Worm (Caenorhabditis elegans) whole organism, L3 larva: ENCODE results near the gene got-1.2.

Experiments
- R02D3.7 ChIP-seq: fragments of 150-350 bp; optimal IDR thresholded peaks from 2 replicates; lab custom pipeline; 2014; ENCODE audit warnings: missing biosample characterization, missing genetic modification characterization
- ama-1 ChIP-seq: fragments of 150-350 bp; optimal IDR thresholded peaks from 2 replicates; lab custom pipeline; 2018
- ceh-28 ChIP-seq: fragments of 150-350 bp; optimal IDR thresholded peaks from 2 replicates; lab custom pipeline; 2014; ENCODE audit warnings: missing biosample characterization, missing genetic modification reagents, missing genetic modification characterization
- ceh-82 ChIP-seq: fragments of 150-350 bp; optimal IDR thresholded peaks from 2 replicates; lab custom pipeline; 2014; ENCODE audit warnings: missing biosample characterization, missing genetic modification characterization
- ceh-9 ChIP-seq: sonication (generic microtip); optimal IDR thresholded peaks from 2 replicates; lab custom pipeline; 2018; ENCODE audit warnings: missing biosample characterization, missing genetic modification characterization
- daf-12 ChIP-seq: fragments of 150-350 bp; optimal IDR thresholded peaks from 2 replicates; lab custom pipeline; 2014; ENCODE audit warnings: missing biosample characterization, missing genetic modification reagents, missing genetic modification characterization
- egl-27 ChIP-seq: sonication (generic microtip); optimal IDR thresholded peaks from 4 replicates; lab custom pipeline; 2017; ENCODE audit warnings: missing biosample characterization, missing genetic modification reagents, missing genetic modification characterization
- egl-5 ChIP-seq: fragments of 150-350 bp; optimal IDR thresholded peaks from 2 replicates; lab custom pipeline; 2017; ENCODE audit warnings: missing biosample characterization, missing genetic modification reagents, missing genetic modification characterization, inconsistent platforms
- elt-1 ChIP-seq: fragments of 150-350 bp; optimal IDR thresholded peaks from 2 replicates; lab custom pipeline; 2014; ENCODE audit warnings: missing biosample characterization, missing genetic modification characterization
- elt-2 ChIP-seq: sonication (generic microtip); optimal IDR thresholded peaks from 2 replicates; lab custom pipeline; 2016; ENCODE audit warnings: missing genetic modification reagents, mild to moderate bottlenecking, missing genetic modification characterization, missing compliant biosample characterization
- elt-3 ChIP-seq, 3 experiments: fragments of 150-350 bp in 1 of 3; sonication (generic microtip) in 2 of 3; optimal IDR thresholded peaks; 2 replicates in 2 of 3; 4 replicates in 1 of 3; lab custom pipeline; 2014 to 2017; ENCODE audit warnings: missing biosample characterization in 3 of 3, missing genetic modification characterization in 3 of 3
- fos-1 ChIP-seq: fragments of 150-350 bp; optimal IDR thresholded peaks from 2 replicates; lab custom pipeline; 2014; ENCODE audit warnings: missing biosample characterization, missing genetic modification characterization
- hmg-11 ChIP-seq: sonication (generic microtip); optimal IDR thresholded peaks from 2 replicates; lab custom pipeline; 2016; ENCODE audit warnings: missing genetic modification characterization, missing compliant biosample characterization
- jun-1 ChIP-seq: fragments of 150-350 bp; optimal IDR thresholded peaks from 2 replicates; lab custom pipeline; 2014; ENCODE audit warnings: missing biosample characterization, missing genetic modification reagents, missing genetic modification characterization
- lin-39 ChIP-seq: fragments of 150-350 bp; optimal IDR thresholded peaks from 2 replicates; lab custom pipeline; 2018; ENCODE audit warnings: missing biosample characterization, missing genetic modification reagents, missing genetic modification characterization
- lsy-12 ChIP-seq: sonication (generic microtip); optimal IDR thresholded peaks from 2 replicates; lab custom pipeline; 2016; ENCODE audit warnings: mild to moderate bottlenecking, missing genetic modification characterization, missing compliant biosample characterization
- mdl-1 ChIP-seq: fragments of 150-350 bp; optimal IDR thresholded peaks from 2 replicates; lab custom pipeline; 2014; ENCODE audit warnings: missing biosample characterization, missing genetic modification characterization
- mml-1 ChIP-seq: fragments of 150-350 bp; sonication (generic microtip); optimal IDR thresholded peaks from 3 replicates; lab custom pipeline; 2014; ENCODE audit warnings: missing biosample characterization, missing genetic modification characterization
- nhr-11 ChIP-seq: fragments of 150-350 bp; optimal IDR thresholded peaks from 2 replicates; lab custom pipeline; 2014; ENCODE audit warnings: missing biosample characterization, missing genetic modification characterization
- nhr-12 ChIP-seq: fragments of 150-350 bp; optimal IDR thresholded peaks from 2 replicates; lab custom pipeline; 2014; ENCODE audit warnings: missing biosample characterization, missing genetic modification characterization
- nhr-23 ChIP-seq: fragments of 150-350 bp; optimal IDR thresholded peaks from 2 replicates; lab custom pipeline; 2014; ENCODE audit warnings: missing biosample characterization, missing genetic modification reagents, missing genetic modification characterization
- nhr-237 ChIP-seq: fragments of 150-350 bp; optimal IDR thresholded peaks from 2 replicates; lab custom pipeline; 2014; ENCODE audit warnings: missing biosample characterization, missing genetic modification characterization
- nhr-43 ChIP-seq: sonication (generic microtip); optimal IDR thresholded peaks from 2 replicates; lab custom pipeline; 2016; ENCODE audit warnings: mild to moderate bottlenecking, missing genetic modification characterization, missing compliant biosample characterization; ENCODE audit not compliant: poor library complexity, severe bottlenecking
- nhr-67 ChIP-seq: fragments of 150-350 bp; optimal IDR thresholded peaks from 2 replicates; lab custom pipeline; 2014; ENCODE audit warnings: missing biosample characterization, missing genetic modification characterization
- nhr-76 ChIP-seq: fragments of 150-350 bp; sonication (generic microtip); optimal IDR thresholded peaks from 5 replicates; lab custom pipeline; 2014; ENCODE audit warnings: missing biosample characterization, missing genetic modification characterization
- nhr-77 ChIP-seq: fragments of 150-350 bp; optimal IDR thresholded peaks from 2 replicates; lab custom pipeline; 2014; ENCODE audit warnings: missing biosample characterization, missing genetic modification characterization
- pha-4 ChIP-seq: fragments of 150-350 bp; optimal IDR thresholded peaks from 2 replicates; lab custom pipeline; 2014; ENCODE audit warnings: missing biosample characterization, missing genetic modification reagents, missing genetic modification characterization
- sea-2 ChIP-seq: fragments of 150-350 bp; sonication (generic microtip); optimal IDR thresholded peaks from 4 replicates; lab custom pipeline; 2014; ENCODE audit warnings: missing biosample characterization, missing genetic modification reagents, missing genetic modification characterization
- snpc-4 ChIP-seq: fragments of 150-350 bp; optimal IDR thresholded peaks from 2 replicates; lab custom pipeline; 2014; ENCODE audit warnings: missing biosample characterization, missing genetic modification characterization
- tbx-2 ChIP-seq: sonication (generic microtip); optimal IDR thresholded peaks from 2 replicates; lab custom pipeline; 2016; ENCODE audit warnings: mild to moderate bottlenecking, missing genetic modification characterization, missing compliant biosample characterization
- zag-1 ChIP-seq: fragments of 150-350 bp; optimal IDR thresholded peaks from 2 replicates; lab custom pipeline; 2014; ENCODE audit warnings: missing biosample characterization, missing genetic modification characterization
- ztf-11 ChIP-seq: fragments of 150-350 bp; optimal IDR thresholded peaks from 2 replicates; lab custom pipeline; 2014; ENCODE audit warnings: missing biosample characterization, missing genetic modification characterization

got-1.2 gene

ce11 chrX:16775335-16775835, 17.5 kb downstream of the got-1.2 start (continued):
- TF ChIP-seq sea-2 (GFP tag; lab: Kevin White, UChicago) (no peak), jun-1 (tag; lab: Kevin White, UChicago) (no peak), ceh-9 (tag; lab: Kevin White, UChicago) (no peak), elt-2 (peak; percentile 89), nhr-67 (tag; lab: Kevin White, UChicago) (no peak), ztf-11 (no peak)

ce11 chrX:16773421-16773820, 19.5 kb downstream of the got-1.2 start:
- no peak for TF ChIP-seq nhr-12 (tag; lab: Kevin White, UChicago)
- TF ChIP-seq elt-2, result peak; percentile 5
- TF ChIP-seq nhr-76 (tag; lab: Kevin White, UChicago), result no peak

- TF ChIP-seq tbx-2 (tag; lab: Kevin White, UChicago) (no peak), hmg-11 (tag; lab: Kevin White, UChicago) (no peak), ceh-82 (tag; lab: Kevin White, UChicago) (no peak), ztf-11 (no peak), pha-4 (tag; lab: Kevin White, UChicago) (peak; percentile 50), nhr-76 (tag; lab: Kevin White, UChicago) (no peak), nhr-43 (tag; lab: Kevin White, UChicago) (no peak), ama-1 (lab: Kevin White, UChicago) (no peak), egl-5 (tag; lab: Kevin White, UChicago) (peak; percentile 86), nhr-12 (tag; lab: Kevin White, UChicago) (no peak), nhr-67 (tag; lab: Kevin White, UChicago) (no peak), snpc-4 (no peak)
These were observed 20.7 kb downstream of the got-1.2 start for ce11 chrX:16772112-16772731.

ce11 chrX:16770919-16771318, 22.0 kb downstream of the got-1.2 start:
- TF ChIP-seq lin-39 (tag; lab: Kevin White, UChicago), result peak; percentile 14
- TF ChIP-seq daf-12 (tag; lab: Kevin White, UChicago), result no peak

ce11 chrX:16770398-16770797, 22.5 kb downstream of the got-1.2 start, which contains the start of gene mct-6:
TSS of gene mct-6 (minus strand) at chrX:16770498.
- TF ChIP-seq nhr-23 (peak; percentile 37), nhr-237 (tag; lab: Kevin White, UChicago) (no peak)
- TF ChIP-seq, all 47 proteins: peak for 1

ce11 chrX:16762529-16762928, 30.4 kb downstream of the got-1.2 start, which contains the start of gene C10E2.1:
TSS of gene C10E2.1 (plus strand) at chrX:16762829.
- TF ChIP-seq lsy-12 (tag; lab: Kevin White, UChicago) (no peak), nhr-67 (tag; lab: Kevin White, UChicago) (no peak), mml-1 (tag; lab: Kevin White, UChicago) (no peak), egl-27 (tag; lab: Kevin White, UChicago) (no peak), elt-1 (tag; lab: Kevin White, UChicago) (no peak), lin-39 (tag; lab: Kevin White, UChicago) (no peak), nhr-77 (tag; lab: Kevin White, UChicago) (no peak), elt-2 (no peak), elt-3 (tag; optimal IDR thresholded peaks at IDR 0.05; lab: Kevin White, UChicago) (no peak), zag-1 (no peak), pha-4 (tag; lab: Kevin White, UChicago) (no peak), egl-5 (tag; lab: Kevin White, UChicago) (no peak), ceh-9 (tag; lab: Kevin White, UChicago) (no peak), R02D3.7 (tag; lab: Kevin White, UChicago) (no peak), nhr-11 (tag; lab: Kevin White, UChicago) (no peak), fos-1 (no peak), ceh-28 (no peak), mdl-1 (tag; lab: Kevin White, UChicago) (no peak), ama-1 (lab: Kevin White, UChicago) (no peak), sea-2 (GFP tag; lab: Kevin White, UChicago) (no peak)
